Fruit fly (Drosophila melanogaster) whole organism, embryonic: ENCODE results near the gene IntS9.
A peak's percentile ranks its signal among the peaks of the same experiment; 100 is the strongest.

ENCODE experiments used
- Abd-B ChIP-seq: fragments of 200-800 bp; sonication (Bioruptor generic); optimal IDR thresholded peaks from 2 replicates; lab custom pipeline; 2018; ENCODE audit warnings: missing biosample characterization, mild to moderate bottlenecking, missing genetic modification characterization, moderate library complexity
- CG10654 ChIP-seq: fragments of 200-800 bp; sonication (Bioruptor generic); optimal IDR thresholded peaks from 2 replicates; lab custom pipeline; 2016; ENCODE audit warnings: missing biosample characterization, missing genetic modification characterization
- CG1233 ChIP-seq: fragments of 200-800 bp; sonication (Bioruptor generic); optimal IDR thresholded peaks from 4 replicates; lab custom pipeline; 2018; ENCODE audit warnings: missing biosample characterization, mild to moderate bottlenecking, missing genetic modification characterization
- CG12942 ChIP-seq: fragments of 200-800 bp; sonication (Bioruptor generic); optimal IDR thresholded peaks from 3 replicates; lab custom pipeline; 2016; ENCODE audit warnings: missing biosample characterization, missing genetic modification characterization
- CG13287 ChIP-seq: fragments of 200-800 bp; sonication (Bioruptor generic); IDR thresholded peaks from 2 replicates; pipeline ENCODE4 v1.3.6; 2022; ENCODE audit warnings: missing biosample characterization, missing genetic modification characterization; ENCODE audit not compliant: partially characterized antibody
- CG13624 ChIP-seq: fragments of 200-800 bp; sonication (Bioruptor generic); optimal IDR thresholded peaks from 2 replicates; lab custom pipeline; 2016; ENCODE audit warnings: missing biosample characterization, missing genetic modification characterization
- CG15479 ChIP-seq: fragments of 200-800 bp; sonication (Bioruptor generic); optimal IDR thresholded peaks from 3 replicates; lab custom pipeline; 2019; ENCODE audit warnings: missing biosample characterization, mild to moderate bottlenecking, missing genetic modification characterization, moderate library complexity
- CG15601 ChIP-seq: fragments of 200-800 bp; sonication (Bioruptor generic); optimal IDR thresholded peaks from 3 replicates; lab custom pipeline; 2019; ENCODE audit warnings: missing biosample characterization, mild to moderate bottlenecking, missing genetic modification characterization, moderate library complexity
- CG17359 ChIP-seq: fragments of 200-800 bp; sonication (Bioruptor generic); optimal IDR thresholded peaks from 3 replicates; lab custom pipeline; 2018; ENCODE audit warnings: missing biosample characterization, mild to moderate bottlenecking, missing genetic modification characterization, moderate library complexity
- CG17802 ChIP-seq: fragments of 200-800 bp; sonication (Bioruptor generic); optimal IDR thresholded peaks from 2 replicates; lab custom pipeline; 2018; ENCODE audit warnings: missing biosample characterization, mild to moderate bottlenecking, missing genetic modification characterization, moderate library complexity
- CG17912 ChIP-seq: fragments of 200-800 bp; sonication (Bioruptor generic); optimal IDR thresholded peaks from 2 replicates; lab custom pipeline; 2018; ENCODE audit warnings: missing biosample characterization, mild to moderate bottlenecking, missing genetic modification characterization
- CG18011 ChIP-seq: fragments of 200-800 bp; sonication (Bioruptor generic); optimal IDR thresholded peaks from 2 replicates; lab custom pipeline; 2017; ENCODE audit warnings: missing biosample characterization, missing genetic modification characterization, mild to moderate bottlenecking, moderate library complexity, missing genotype
- CG30403 ChIP-seq: fragments of 200-800 bp; sonication (Bioruptor generic); optimal IDR thresholded peaks from 3 replicates; lab custom pipeline; 2016; ENCODE audit warnings: missing biosample characterization, missing genetic modification characterization
- CG31365 ChIP-seq: fragments of 200-800 bp; sonication (Bioruptor generic); optimal IDR thresholded peaks from 2 replicates; lab custom pipeline; 2018; ENCODE audit warnings: missing biosample characterization, mild to moderate bottlenecking, missing genetic modification characterization
- CG3995 ChIP-seq: fragments of 200-800 bp; sonication (Bioruptor generic); optimal IDR thresholded peaks from 3 replicates; lab custom pipeline; 2016; ENCODE audit warnings: missing biosample characterization, missing genetic modification characterization
- CG4360 ChIP-seq: fragments of 200-800 bp; sonication (Bioruptor generic); IDR thresholded peaks from 2 replicates; pipeline ENCODE4 v1.3.6; 2022; ENCODE audit warnings: missing biosample characterization, missing genetic modification characterization
- CG4820 ChIP-seq: fragments of 200-800 bp; sonication (Bioruptor generic); optimal IDR thresholded peaks from 3 replicates; lab custom pipeline; 2016; ENCODE audit warnings: missing biosample characterization, missing genetic modification characterization
- CG5245 ChIP-seq: fragments of 200-800 bp; sonication (Bioruptor generic); optimal IDR thresholded peaks from 3 replicates; lab custom pipeline; 2016; ENCODE audit warnings: missing biosample characterization, missing genetic modification characterization
- CG9437 ChIP-seq: fragments of 200-800 bp; sonication (Bioruptor generic); optimal IDR thresholded peaks from 2 replicates; lab custom pipeline; 2018; ENCODE audit warnings: missing biosample characterization, mild to moderate bottlenecking, missing genetic modification characterization
- CG9609 ChIP-seq: fragments of 200-800 bp; sonication (Bioruptor generic); optimal IDR thresholded peaks from 3 replicates; lab custom pipeline; 2016; ENCODE audit warnings: missing biosample characterization, missing genetic modification characterization
- CHES-1-like ChIP-seq: fragments of 200-800 bp; sonication (Bioruptor generic); optimal IDR thresholded peaks from 2 replicates; lab custom pipeline; 2016; ENCODE audit warnings: missing biosample characterization, missing genetic modification characterization
- CoRest ChIP-seq: fragments of 200-800 bp; sonication (Bioruptor generic); optimal IDR thresholded peaks from 3 replicates; lab custom pipeline; 2018; ENCODE audit warnings: missing biosample characterization, mild to moderate bottlenecking, missing genetic modification characterization, moderate library complexity
- D19A ChIP-seq: fragments of 200-800 bp; optimal IDR thresholded peaks from 3 replicates; lab custom pipeline; 2019; ENCODE audit warnings: missing biosample characterization, mild to moderate bottlenecking, missing genetic modification characterization, moderate library complexity
- Dp ChIP-seq: fragments of 200-800 bp; sonication (Bioruptor generic); optimal IDR thresholded peaks from 2 replicates; lab custom pipeline; 2018; ENCODE audit warnings: missing biosample characterization, mild to moderate bottlenecking, missing genetic modification characterization, moderate library complexity
- E2f1 ChIP-seq: fragments of 200-800 bp; sonication (Bioruptor generic); IDR thresholded peaks from 2 replicates; pipeline ENCODE4 v1.3.6; 2022; ENCODE audit warnings: missing biosample characterization, missing genetic modification characterization
- Hmx ChIP-seq: fragments of 200-800 bp; sonication (Bioruptor generic); optimal IDR thresholded peaks from 2 replicates; lab custom pipeline; 2016; ENCODE audit warnings: missing biosample characterization, missing genetic modification characterization
- Lpt ChIP-seq: fragments of >200 bp; optimal IDR thresholded peaks from 2 replicates; lab custom pipeline; 2018; ENCODE audit warnings: missing biosample characterization, missing genetic modification characterization
- Myb ChIP-seq: fragments of 200-800 bp; sonication (Bioruptor generic); optimal IDR thresholded peaks from 2 replicates; lab custom pipeline; 2016; ENCODE audit warnings: missing biosample characterization, missing genetic modification characterization
- Nf-YB ChIP-seq: fragments of 200-800 bp; sonication (Bioruptor generic); optimal IDR thresholded peaks from 3 replicates; lab custom pipeline; 2019; ENCODE audit warnings: missing biosample characterization, mild to moderate bottlenecking, missing genetic modification characterization, moderate library complexity
- Rx ChIP-seq: fragments of 200-800 bp; sonication (Bioruptor generic); IDR thresholded peaks from 2 replicates; pipeline ENCODE4 v1.3.6; 2022; ENCODE audit warnings: missing biosample characterization, missing genetic modification characterization
- Sox100B ChIP-seq: fragments of 200-800 bp; sonication (Bioruptor generic); optimal IDR thresholded peaks from 3 replicates; lab custom pipeline; 2018; ENCODE audit warnings: missing biosample characterization, mild to moderate bottlenecking, missing genetic modification characterization
- Ssrp ChIP-seq: fragments of 200-800 bp; sonication (Bioruptor generic); optimal IDR thresholded peaks from 2 replicates; lab custom pipeline; 2018; ENCODE audit warnings: missing biosample characterization, mild to moderate bottlenecking, missing genetic modification characterization, moderate library complexity
- ato ChIP-seq: fragments of 200-800 bp; sonication (Bioruptor generic); IDR thresholded peaks from 2 replicates; pipeline ENCODE4 v1.3.6; 2022; ENCODE audit warnings: missing biosample characterization, missing genetic modification characterization; ENCODE audit not compliant: partially characterized antibody
- bsh ChIP-seq, 2 experiments: fragments of 200-800 bp; sonication (Bioruptor generic); optimal IDR thresholded peaks; 2 replicates each; lab custom pipeline; 2017 to 2018; ENCODE audit warnings: mild to moderate bottlenecking in 2 of 2, missing biosample characterization in 2 of 2, missing genetic modification characterization in 2 of 2, moderate library complexity in 1 of 2
- cad ChIP-seq: fragments of >200 bp; optimal IDR thresholded peaks from 2 replicates; lab custom pipeline; 2017; ENCODE audit warnings: missing biosample characterization, missing genetic modification characterization
- dati ChIP-seq: fragments of 200-800 bp; sonication (Bioruptor generic); IDR thresholded peaks from 2 replicates; pipeline ENCODE4 v1.3.6; 2022; ENCODE audit warnings: missing biosample characterization, missing genetic modification characterization
- dm ChIP-seq: fragments of 200-800 bp; sonication (Bioruptor generic); optimal IDR thresholded peaks from 3 replicates; lab custom pipeline; 2016; ENCODE audit warnings: missing biosample characterization, missing genetic modification characterization
- en ChIP-seq: fragments of 200-800 bp; sonication (Bioruptor generic); optimal IDR thresholded peaks from 2 replicates; lab custom pipeline; 2016; ENCODE audit warnings: missing biosample characterization, missing genetic modification characterization
- gt ChIP-seq: fragments of 200-800 bp; sonication (Bioruptor generic); IDR thresholded peaks from 2 replicates; pipeline ENCODE4 v1.3.6; 2022; ENCODE audit warnings: missing biosample characterization, missing genetic modification characterization
- h ChIP-seq: fragments of >200 bp; optimal IDR thresholded peaks from 2 replicates; lab custom pipeline; 2017
- org-1 ChIP-seq: fragments of 200-800 bp; sonication (Bioruptor generic); optimal IDR thresholded peaks from 2 replicates; lab custom pipeline; 2017; ENCODE audit warnings: missing biosample characterization, missing genetic modification characterization
- psq ChIP-seq: fragments of 200-800 bp; sonication (Bioruptor generic); optimal IDR thresholded peaks from 2 replicates; lab custom pipeline; 2017; ENCODE audit warnings: missing biosample characterization, missing genetic modification characterization
- pum ChIP-seq: fragments of 200-800 bp; sonication (Bioruptor generic); optimal IDR thresholded peaks from 2 replicates; lab custom pipeline; 2016; ENCODE audit warnings: missing biosample characterization, missing genetic modification characterization
- sim ChIP-seq: fragments of 200-800 bp; sonication (Bioruptor generic); IDR thresholded peaks from 2 replicates; pipeline ENCODE4 v1.3.6; 2022; ENCODE audit warnings: missing biosample characterization, missing genetic modification characterization
- so ChIP-seq: fragments of 200-800 bp; sonication (Bioruptor generic); IDR thresholded peaks from 3 replicates; pipeline ENCODE4 v1.3.6; 2022; ENCODE audit warnings: missing biosample characterization, missing genetic modification characterization
- stc ChIP-seq: fragments of 200-800 bp; sonication (Bioruptor generic); IDR thresholded peaks from 2 replicates; pipeline ENCODE4 v1.3.6; 2022; ENCODE audit warnings: missing biosample characterization, missing genetic modification characterization
- stwl ChIP-seq: fragments of 200-800 bp; sonication (Bioruptor generic); optimal IDR thresholded peaks from 3 replicates; lab custom pipeline; 2018; ENCODE audit warnings: missing biosample characterization, mild to moderate bottlenecking, missing genetic modification characterization, moderate library complexity
- tup ChIP-seq: fragments of 200-800 bp; sonication (Bioruptor generic); optimal IDR thresholded peaks from 2 replicates; lab custom pipeline; 2016; ENCODE audit warnings: missing biosample characterization, mild to moderate bottlenecking, missing genetic modification characterization, moderate library complexity
- usp ChIP-seq: fragments of >200 bp; optimal IDR thresholded peaks from 2 replicates; lab custom pipeline; 2017; ENCODE audit warnings: missing biosample characterization, missing genetic modification characterization
- wdn ChIP-seq: fragments of 200-800 bp; sonication (Bioruptor generic); IDR thresholded peaks from 2 replicates; pipeline ENCODE4 v1.3.6; 2022; ENCODE audit warnings: missing biosample characterization, missing genetic modification characterization
- zf30C ChIP-seq: fragments of 200-800 bp; sonication (Bioruptor generic); optimal IDR thresholded peaks from 3 replicates; lab custom pipeline; 2018; ENCODE audit warnings: missing biosample characterization, mild to moderate bottlenecking, missing genetic modification characterization

Gene IntS9

DNA sequence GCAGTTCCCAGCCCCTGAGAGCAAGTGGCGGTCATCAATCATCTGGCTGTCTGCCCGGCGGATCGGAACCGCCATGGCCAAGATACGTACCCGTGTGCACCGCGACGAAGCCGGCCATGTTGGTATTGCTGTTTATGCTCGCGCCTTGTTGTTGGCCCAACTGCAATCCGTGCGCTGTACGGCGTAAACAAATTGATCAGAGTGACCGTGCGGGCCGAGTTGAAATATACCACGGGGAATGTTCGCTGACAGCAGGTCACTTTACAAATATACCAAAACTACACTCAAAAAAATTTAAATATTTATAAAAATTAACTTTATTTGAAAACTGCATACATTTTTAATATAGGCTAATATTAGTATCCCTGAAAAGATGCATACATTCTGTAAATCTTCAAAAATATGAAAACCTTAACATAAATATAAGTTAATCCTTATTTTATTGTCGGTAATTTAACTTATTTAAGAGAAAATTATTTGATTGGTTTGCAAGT lies 18.1 kb downstream of the IntS9 start, which contains the start of gene Tasp1 (continued):
- peak; percentile 61; the same call in 1 of the 3 replicates for TF ChIP-seq so (GFP tag; lab: Robert Waterston, UW)
- no peak for TF ChIP-seq h
- TF ChIP-seq gt (GFP tag; lab: Robert Waterston, UW), result no peak
- TF ChIP-seq psq (GFP tag; lab: Kevin White, UChicago), result no peak
- TF ChIP-seq CHES-1-like (GFP tag; lab: Kevin White, UChicago), result peak; percentile 68
- TF ChIP-seq Nf-YB, result peak; percentile 25
- peak; percentile 82 for TF ChIP-seq CoRest (tag; lab: Kevin White, UChicago)
- no peak for TF ChIP-seq CG31365 (tag; lab: Kevin White, UChicago)
- peak; percentile 36 for TF ChIP-seq CG4820 (GFP tag; lab: Kevin White, UChicago)
- no peak for TF ChIP-seq CG3995
- no peak for TF ChIP-seq Rx
- TF ChIP-seq CG30403 (GFP tag; lab: Kevin White, UChicago), result peak; percentile 63
- TF ChIP-seq D19A (tag; lab: Kevin White, UChicago), result peak; percentile 67
- peak; percentile 68 for TF ChIP-seq Ssrp (tag; lab: Kevin White, UChicago)
- TF ChIP-seq dati (GFP tag; lab: Robert Waterston, UW), result no peak
- peak; percentile 67 for TF ChIP-seq stc
- no peak for TF ChIP-seq dm (GFP tag; lab: Kevin White, UChicago)
- TF ChIP-seq CG15479 (GFP tag; lab: Kevin White, UChicago), result no peak
- TF ChIP-seq tup (GFP tag; lab: Kevin White, UChicago), result peak; percentile 16
- peak; percentile 47 for TF ChIP-seq stwl
- peak; percentile 55 for TF ChIP-seq CG15601
- no peak for TF ChIP-seq usp
- peak; percentile 60 for TF ChIP-seq CG17359 (tag; lab: Kevin White, UChicago)
- TF ChIP-seq CG13624 (GFP tag; lab: Kevin White, UChicago), result no peak
- TF ChIP-seq CG13287 (GFP tag; lab: Robert Waterston, UW), result peak; percentile 46; the same call in 1 of the 2 replicates
- no peak for TF ChIP-seq Hmx (GFP tag; lab: Kevin White, UChicago)
- TF ChIP-seq CG17912 (GFP tag; lab: Kevin White, UChicago), result no peak
- peak; percentile 47 for TF ChIP-seq CG9437 (GFP tag; lab: Kevin White, UChicago)
- peak; percentile 12 for TF ChIP-seq CG5245
- TF ChIP-seq ato (GFP tag; lab: Robert Waterston, UW), result peak; percentile 8; the same call in 1 of the 2 replicates
- peak; percentile 96 for TF ChIP-seq zf30C (GFP tag; lab: Kevin White, UChicago)
- TF ChIP-seq CG12942 (GFP tag; lab: Kevin White, UChicago), result peak; percentile 12
- TF ChIP-seq org-1 (GFP tag; lab: Kevin White, UChicago), result no peak
- TF ChIP-seq Myb (GFP tag; lab: Kevin White, UChicago), result no peak
- TF ChIP-seq bsh (GFP tag; optimal IDR thresholded peaks at IDR 0.05; lab: Kevin White, UChicago), result peak in 1 of 2 experiments; percentile 74
- TF ChIP-seq pum (GFP tag; lab: Kevin White, UChicago), result no peak
- TF ChIP-seq Dp (GFP tag; lab: Kevin White, UChicago), result peak; percentile 25
- TF ChIP-seq E2f1, result peak; percentile 79
- TF ChIP-seq en (GFP tag; lab: Kevin White, UChicago), result no peak
- no peak for TF ChIP-seq Lpt
- TF ChIP-seq CG1233, result peak; percentile 48
- TF ChIP-seq CG18011 (GFP tag; lab: Kevin White, UChicago), result no peak
- TF ChIP-seq sim (GFP tag; lab: Robert Waterston, UW), result peak; percentile 54; the same call in 1 of the 2 replicates
- no peak for TF ChIP-seq CG9609 (GFP tag; lab: Kevin White, UChicago)
- peak; percentile 54 for TF ChIP-seq Sox100B (GFP tag; lab: Kevin White, UChicago)
- TF ChIP-seq CG4360, result peak; percentile 47; the same call in 1 of the 2 replicates
- peak; percentile 19 for TF ChIP-seq CG10654
- TF ChIP-seq CG17802 (tag; lab: Kevin White, UChicago), result no peak
- no peak for TF ChIP-seq Abd-B
- TF ChIP-seq cad (GFP tag; lab: Kevin White, UChicago), result no peak
- TF ChIP-seq wdn (GFP tag; lab: Robert Waterston, UW), result 0 out of 2 replicates have a peak, but pooled peaks have one; percentile 9
